Comparison of ENCODE assay signal across 2 fruit fly cellular contexts in the genomic region with DNA sequence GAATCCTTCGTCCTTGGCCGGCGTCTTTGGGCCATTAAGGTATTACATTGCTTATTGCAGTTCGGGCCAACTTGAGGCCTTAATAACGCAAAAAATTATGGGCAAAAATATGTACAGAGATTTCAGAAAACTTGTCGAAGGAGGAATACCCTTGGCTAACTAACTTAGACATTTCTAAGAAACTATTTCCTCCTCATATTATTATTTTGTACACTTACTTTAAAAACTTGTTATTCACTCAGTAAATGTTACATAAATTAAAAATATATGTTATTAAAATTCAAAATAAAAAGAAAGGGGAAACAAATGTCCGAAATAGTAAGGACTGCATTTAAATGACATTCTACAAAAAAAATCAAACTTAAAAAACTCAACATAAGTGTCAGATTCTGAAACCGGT.
TF ChIP-seq lines count a peak whose summit lies in the region.

No protein-coding gene starts in this region.

TF ChIP-seq in whole organism, prepupa, 60 proteins besides CTCF, POLR2A, EP300 and RAD21:
- no peak for TF ChIP-seq fkh (GFP tag; optimal IDR thresholded peaks at IDR 0.05; lab: Kevin White, UChicago)
- no peak for TF ChIP-seq CG3032 (tag; optimal IDR thresholded peaks at IDR 0.05; lab: Kevin White, UChicago)
- no peak for TF ChIP-seq Sox15 (GFP tag; optimal IDR thresholded peaks at IDR 0.05; lab: Kevin White, UChicago)
- TF ChIP-seq svp (GFP tag; lab: Kevin White, UChicago), result peak; percentile 51
- TF ChIP-seq CG11762 (GFP tag; optimal IDR thresholded peaks at IDR 0.05; lab: Kevin White, UChicago; ENCODE audit: insufficient read depth), result no peak
- peak; percentile 54 for TF ChIP-seq Eip78C (GFP tag; lab: Kevin White, UChicago)

TF ChIP-seq in whole organism, wandering third instar larva, 38 proteins besides CTCF, POLR2A, EP300 and RAD21:
- peak; percentile 11 for TF ChIP-seq HLH106 (tag; optimal IDR thresholded peaks at IDR 0.05; lab: Kevin White, UChicago)
- no peak for TF ChIP-seq psq (GFP tag; optimal IDR thresholded peaks at IDR 0.05; lab: Kevin White, UChicago)
